Fruit fly (Drosophila melanogaster) whole organism, pupa: Measurements from ENCODE around the gene VhaSFD.

Source experiments
- CG10348 ChIP-seq: fragments of 200-800 bp; sonication (Bioruptor generic); IDR thresholded peaks from 2 replicates; pipeline ENCODE4 v1.3.6; 2022; ENCODE audit warnings: missing biosample characterization, missing genetic modification characterization
- CG12605 ChIP-seq: fragments of 200-800 bp; sonication (Bioruptor generic); IDR thresholded peaks from 2 replicates; pipeline ENCODE4 v1.3.6; 2022; ENCODE audit warnings: missing biosample characterization, missing genetic modification characterization
- CG13204 ChIP-seq: fragments of 200-800 bp; sonication (Bioruptor generic); optimal IDR thresholded peaks from 2 replicates; lab custom pipeline; 2018; ENCODE audit warnings: missing biosample characterization, mild to moderate bottlenecking, missing genetic modification characterization, moderate library complexity
- CG14655 ChIP-seq: fragments of 200-800 bp; sonication (Bioruptor generic); optimal IDR thresholded peaks from 3 replicates; lab custom pipeline; 2017; ENCODE audit warnings: mild to moderate bottlenecking, missing biosample characterization, missing genetic modification reagents, missing genetic modification characterization
- CG15710 ChIP-seq: fragments of 200-800 bp; sonication (Bioruptor generic); optimal IDR thresholded peaks from 2 replicates; lab custom pipeline; 2018; ENCODE audit warnings: missing biosample characterization, mild to moderate bottlenecking, missing genetic modification characterization, moderate library complexity
- CG17806 ChIP-seq: fragments of 200-800 bp; sonication (Bioruptor generic); optimal IDR thresholded peaks from 2 replicates; lab custom pipeline; 2018; ENCODE audit warnings: missing biosample characterization, mild to moderate bottlenecking, missing genetic modification characterization, moderate library complexity
- CG32121 ChIP-seq: fragments of 200-800 bp; sonication (Bioruptor generic); IDR thresholded peaks from 2 replicates; pipeline ENCODE4 v1.3.6; 2022; ENCODE audit warnings: missing biosample characterization, missing genetic modification characterization
- CG34367 ChIP-seq: fragments of 200-800 bp; sonication (Bioruptor generic); optimal IDR thresholded peaks from 2 replicates; lab custom pipeline; 2018; ENCODE audit warnings: missing biosample characterization, mild to moderate bottlenecking, missing genetic modification characterization
- CG4496 ChIP-seq: fragments of 200-800 bp; sonication (Bioruptor generic); IDR thresholded peaks from 3 replicates; pipeline ENCODE4 v1.3.6; 2022; ENCODE audit warnings: missing biosample characterization, missing genetic modification characterization
- CG8159 ChIP-seq: fragments of 200-800 bp; sonication (Bioruptor generic); optimal IDR thresholded peaks from 3 replicates; lab custom pipeline; 2018; ENCODE audit warnings: missing biosample characterization, mild to moderate bottlenecking, missing genetic modification characterization, moderate library complexity
- CG8301 ChIP-seq: fragments of 200-800 bp; sonication (Bioruptor generic); optimal IDR thresholded peaks from 2 replicates; lab custom pipeline; 2018; ENCODE audit warnings: missing biosample characterization, mild to moderate bottlenecking, missing genetic modification characterization
- CG9948 ChIP-seq: fragments of 200-800 bp; sonication (Bioruptor generic); optimal IDR thresholded peaks from 2 replicates; lab custom pipeline; 2018; ENCODE audit warnings: missing biosample characterization, mild to moderate bottlenecking, missing genetic modification characterization, moderate library complexity
- D1 ChIP-seq: fragments of 200-800 bp; sonication (Bioruptor generic); optimal IDR thresholded peaks from 2 replicates; lab custom pipeline; 2018; ENCODE audit warnings: missing biosample characterization, mild to moderate bottlenecking, missing genetic modification characterization, moderate library complexity
- EcR ChIP-seq: fragments of 200-800 bp; sonication (Bioruptor generic); optimal IDR thresholded peaks from 3 replicates; lab custom pipeline; 2019; ENCODE audit warnings: missing biosample characterization, missing genetic modification characterization, mild to moderate bottlenecking, moderate library complexity, missing genetic modification reagents
- Ets98B ChIP-seq: fragments of 200-800 bp; sonication (Bioruptor generic); IDR thresholded peaks from 2 replicates; pipeline ENCODE4 v1.3.6; 2022; ENCODE audit warnings: missing biosample characterization, missing genetic modification characterization
- Pif1A ChIP-seq: fragments of 200-800 bp; sonication (Bioruptor generic); optimal IDR thresholded peaks from 3 replicates; lab custom pipeline; 2016; ENCODE audit warnings: missing biosample characterization, missing genetic modification characterization
- Pif1B ChIP-seq: fragments of 200-800 bp; sonication (Bioruptor generic); optimal IDR thresholded peaks from 3 replicates; lab custom pipeline; 2016; ENCODE audit warnings: missing biosample characterization, missing genetic modification characterization
- Snoo ChIP-seq: fragments of 200-800 bp; sonication (Bioruptor generic); optimal IDR thresholded peaks from 3 replicates; lab custom pipeline; 2017; ENCODE audit warnings: missing biosample characterization, mild to moderate bottlenecking, missing genetic modification characterization, inconsistent platforms
- fd96Ca ChIP-seq: fragments of 200-800 bp; sonication (Bioruptor generic); IDR thresholded peaks from 3 replicates; pipeline ENCODE4 v1.3.6; 2022; ENCODE audit warnings: missing biosample characterization, missing genetic modification characterization
- gl ChIP-seq: fragments of 200-800 bp; sonication (Bioruptor generic); optimal IDR thresholded peaks from 2 replicates; lab custom pipeline; 2018; ENCODE audit warnings: missing biosample characterization, mild to moderate bottlenecking, missing genetic modification characterization
- rn ChIP-seq: fragments of 200-800 bp; sonication (Bioruptor generic); IDR thresholded peaks from 2 replicates; pipeline ENCODE4 v1.3.6; 2022; ENCODE audit warnings: missing biosample characterization, missing genetic modification characterization

VhaSFD gene

DNA sequence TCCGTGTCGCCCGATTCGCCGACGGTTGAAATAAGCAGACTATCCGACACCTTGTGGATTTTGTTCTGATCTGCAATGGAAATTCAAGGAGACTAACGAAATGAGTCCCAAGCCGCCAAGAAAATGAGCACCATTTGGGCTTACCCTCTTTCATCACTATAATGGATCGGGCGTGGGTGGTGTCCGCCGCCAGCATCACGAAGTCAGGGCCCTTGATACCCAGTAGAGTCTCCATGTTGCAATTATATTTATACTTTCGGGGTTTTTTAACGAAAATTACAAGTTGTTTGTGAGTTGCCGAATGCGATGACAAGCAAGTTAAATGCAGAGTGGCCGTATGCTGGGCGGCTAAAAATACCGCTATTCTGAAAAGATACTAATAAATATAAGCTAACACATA is 4.2 kb upstream of the VhaSFD start, which contains the start of gene Prosbeta4:
TSS of gene Prosbeta4 (minus strand) at position 335 of the 400 bp plus-strand sequence.
- TF ChIP-seq CG14655 (GFP tag; lab: Kevin White, UChicago) (no peak), CG17806 (no peak), CG4496 (GFP tag; lab: Robert Waterston, UW) (no peak), CG13204 (GFP tag; lab: Kevin White, UChicago) (no peak), EcR (GFP tag; lab: Kevin White, UChicago) (no peak), Ets98B (GFP tag; lab: Robert Waterston, UW) (no peak), Pif1B (GFP tag; lab: Kevin White, UChicago) (no peak), CG8301 (tag; lab: Kevin White, UChicago) (no peak), Pif1A (GFP tag; lab: Kevin White, UChicago) (no peak), CG34367 (no peak)
- TF ChIP-seq, all 21 proteins: peak for 0

- TF ChIP-seq CG15710 (no peak), CG13204 (GFP tag; lab: Kevin White, UChicago) (no peak), CG14655 (GFP tag; lab: Kevin White, UChicago) (no peak), rn (GFP tag; lab: Robert Waterston, UW) (no peak), Pif1B (GFP tag; lab: Kevin White, UChicago) (no peak), CG32121 (no peak), Ets98B (GFP tag; lab: Robert Waterston, UW) (no peak), D1 (tag; lab: Kevin White, UChicago) (no peak), Pif1A (GFP tag; lab: Kevin White, UChicago) (no peak), CG8301 (tag; lab: Kevin White, UChicago) (no peak), CG9948 (tag; lab: Kevin White, UChicago) (no peak), Snoo (no peak), CG34367 (no peak), CG12605 (GFP tag; lab: Robert Waterston, UW) (no peak), CG17806 (no peak), CG4496 (GFP tag; lab: Robert Waterston, UW) (no peak), EcR (GFP tag; lab: Kevin White, UChicago) (no peak), CG8159 (no peak), fd96Ca (GFP tag; lab: Robert Waterston, UW) (no peak)
- TF ChIP-seq, all 21 proteins: peak for 0
These were observed 3.3 kb upstream of the VhaSFD start, which contains the start of gene CG17996 for dm6 chr2L:16730939-16731338. Gene CG17996, minus strand, starts transcription at chr2L:16731039.

dm6 chr2L:16729556-16729955 is 1.9 kb upstream of the VhaSFD start, which contains the start of gene Tsen2:
Gene Tsen2, plus strand, starts transcription at chr2L:16729777.
- TF ChIP-seq fd96Ca (GFP tag; lab: Robert Waterston, UW) (no peak), CG32121 (no peak), CG9948 (tag; lab: Kevin White, UChicago) (no peak), Ets98B (GFP tag; lab: Robert Waterston, UW) (no peak), CG34367 (no peak), CG13204 (GFP tag; lab: Kevin White, UChicago) (no peak), Pif1A (GFP tag; lab: Kevin White, UChicago) (no peak), EcR (GFP tag; lab: Kevin White, UChicago) (no peak), CG4496 (GFP tag; lab: Robert Waterston, UW) (no peak), D1 (tag; lab: Kevin White, UChicago) (no peak), CG8159 (no peak), CG15710 (no peak), CG12605 (GFP tag; lab: Robert Waterston, UW) (no peak), CG17806 (no peak), rn (GFP tag; lab: Robert Waterston, UW) (no peak), Pif1B (GFP tag; lab: Kevin White, UChicago) (no peak), CG8301 (tag; lab: Kevin White, UChicago) (no peak), gl (no peak), CG10348 (GFP tag; lab: Robert Waterston, UW) (no peak), Snoo (no peak)
- TF ChIP-seq, all 21 proteins: peak for 0

dm6 chr2L:16722596-16722995 is 5.0 kb downstream of the VhaSFD start:
- TF ChIP-seq Snoo: no peak
- TF ChIP-seq D1 (tag; lab: Kevin White, UChicago): no peak
- no peak for TF ChIP-seq CG15710
- TF ChIP-seq gl: no peak
- TF ChIP-seq Ets98B (GFP tag; lab: Robert Waterston, UW): no peak
- TF ChIP-seq CG12605 (GFP tag; lab: Robert Waterston, UW): no peak
- no peak for TF ChIP-seq Pif1A (GFP tag; lab: Kevin White, UChicago)

dm6 chr2L:16720707-16721700 is 6.6 kb downstream of the VhaSFD start:
- TF ChIP-seq CG14655 (GFP tag; lab: Kevin White, UChicago) (peak; percentile 94), CG15710 (peak; percentile 90), Pif1A (GFP tag; lab: Kevin White, UChicago) (peak; percentile 96), CG4496 (GFP tag; lab: Robert Waterston, UW) (peak; percentile 98), gl (peak; percentile 83), CG10348 (GFP tag; lab: Robert Waterston, UW) (peak; percentile 79), fd96Ca (GFP tag; lab: Robert Waterston, UW) (peak; percentile 84), Ets98B (GFP tag; lab: Robert Waterston, UW) (peak; percentile 96), EcR (GFP tag; lab: Kevin White, UChicago) (peak; percentile 84), D1 (tag; lab: Kevin White, UChicago) (peak; percentile 69), Snoo (peak; percentile 87), CG8301 (tag; lab: Kevin White, UChicago) (peak; percentile 93), rn (GFP tag; lab: Robert Waterston, UW) (peak; percentile 94), CG8159 (peak; percentile 96), CG13204 (GFP tag; lab: Kevin White, UChicago) (no peak), Pif1B (GFP tag; lab: Kevin White, UChicago) (peak; percentile 93), CG12605 (GFP tag; lab: Robert Waterston, UW) (peak; percentile 92), CG34367 (peak; percentile 89), CG32121 (peak; percentile 97), CG17806 (peak; percentile 96), CG9948 (tag; lab: Kevin White, UChicago) (peak; percentile 94)
